Worm (Caenorhabditis elegans): ENCODE results near the gene F19G12.11.
"Not testable (repeated sequence)": the region's sequence is repeated elsewhere in the genome, so short reads cannot be mapped to it uniquely, and the experiment has no call there.

The F19G12.11 gene

ce11 chrX:1438925-1439324 is 12.6 kb upstream of the F19G12.11 start:
- TF ChIP-seq hlh-8 (tag; optimal IDR thresholded peaks at IDR 0.05), result no peak
- TF ChIP-seq sdc-2 (tag; optimal IDR thresholded peaks at IDR 0.05), result peak; percentile 96
- TF ChIP-seq nfya-1 (tag; optimal IDR thresholded peaks at IDR 0.05), result peak; percentile 5

ce11 chrX:1437097-1437496 is 10.8 kb upstream of the F19G12.11 start:
- TF ChIP-seq ceh-30 (tag; optimal IDR thresholded peaks at IDR 0.05) (no peak), unc-55 (GFP tag; optimal IDR thresholded peaks at IDR 0.05) (no peak), nfya-1 (tag; optimal IDR thresholded peaks at IDR 0.05) (peak; percentile 27), sdc-2 (tag; optimal IDR thresholded peaks at IDR 0.05) (peak; percentile 97), unc-42 (tag; optimal IDR thresholded peaks at IDR 0.05) (peak; percentile 8)

- not testable (repeated sequence) for TF ChIP-seq pag-3 (tag; optimal IDR thresholded peaks at IDR 0.05; ENCODE audit: borderline replicate concordance); K02D7.2 (tag; optimal IDR thresholded peaks at IDR 0.05); hlh-8 (tag; optimal IDR thresholded peaks at IDR 0.05)
Observed at ce11 chrX:1430707-1431106, 4.4 kb upstream of the F19G12.11 start, which contains the start of gene F19G12.1. TSS of gene F19G12.1 (plus strand) at chrX:1431007.

ce11 chrX:1424509-1424908 is 1.8 kb downstream of the F19G12.11 start, which contains the start of gene F19G12.3:
TSS of gene F19G12.3 (plus strand) at chrX:1424809.
- TF ChIP-seq unc-3 (GFP tag; conservative IDR thresholded peaks at IDR 0.05) (no peak), unc-3 (tag; optimal IDR thresholded peaks at IDR 0.05) (no peak), sdc-2 (tag; optimal IDR thresholded peaks at IDR 0.05) (no peak), K02D7.2 (tag; optimal IDR thresholded peaks at IDR 0.05) (no peak), tbx-7 (tag; optimal IDR thresholded peaks at IDR 0.05) (no peak), Y22D7AL.16 (tag; optimal IDR thresholded peaks at IDR 0.05) (no peak), ttx-3 (tag; optimal IDR thresholded peaks at IDR 0.05) (no peak), rnt-1 (tag; optimal IDR thresholded peaks at IDR 0.05) (no peak), fax-1 (tag; optimal IDR thresholded peaks at IDR 0.05) (no peak), hlh-6 (tag; optimal IDR thresholded peaks at IDR 0.05) (no peak)

ce11 chrX:1420524-1420923 is 5.8 kb downstream of the F19G12.11 start:
- TF ChIP-seq unc-55 (GFP tag; optimal IDR thresholded peaks at IDR 0.05) (no peak), sdc-2 (tag; optimal IDR thresholded peaks at IDR 0.05) (no peak), fkh-6 (tag; optimal IDR thresholded peaks at IDR 0.05) (no peak), sox-4 (tag; optimal IDR thresholded peaks at IDR 0.05) (no peak), unc-86 (tag; optimal IDR thresholded peaks at IDR 0.05) (no peak), che-1 (tag; optimal IDR thresholded peaks at IDR 0.05) (no peak), hlh-15 (tag; optimal IDR thresholded peaks at IDR 0.05) (no peak), nhr-11 (tag; optimal IDR thresholded peaks at IDR 0.05) (no peak), ceh-30 (tag; optimal IDR thresholded peaks at IDR 0.05) (no peak)

- TF ChIP-seq ceh-24 (tag; optimal IDR thresholded peaks at IDR 0.05) (no peak), odd-2 (tag; optimal IDR thresholded peaks at IDR 0.05) (no peak), ceh-18 (tag; optimal IDR thresholded peaks at IDR 0.05) (no peak), tbx-7 (tag; optimal IDR thresholded peaks at IDR 0.05) (no peak), ets-4 (tag; optimal IDR thresholded peaks at IDR 0.05) (no peak), nfya-1 (tag; optimal IDR thresholded peaks at IDR 0.05) (no peak), sox-4 (tag; optimal IDR thresholded peaks at IDR 0.05) (no peak), eyg-1 (tag; optimal IDR thresholded peaks at IDR 0.05) (no peak), K09A11.1 (tag; optimal IDR thresholded peaks at IDR 0.05; ENCODE audit: insufficient read depth) (no peak), hlh-6 (tag; optimal IDR thresholded peaks at IDR 0.05) (no peak), fax-1 (tag; optimal IDR thresholded peaks at IDR 0.05) (no peak), ceh-6 (GFP tag; optimal IDR thresholded peaks at IDR 0.05) (no peak), tbx-2 (tag; optimal IDR thresholded peaks at IDR 0.05) (no peak), ceh-2 (tag; optimal IDR thresholded peaks at IDR 0.05) (no peak), syd-9 (tag; optimal IDR thresholded peaks at IDR 0.05) (no peak), hlh-15 (tag; optimal IDR thresholded peaks at IDR 0.05) (no peak), ahr-1 (tag; optimal IDR thresholded peaks at IDR 0.05) (no peak), zip-5 (tag; optimal IDR thresholded peaks at IDR 0.05) (no peak), npax-4 (tag; optimal IDR thresholded peaks at IDR 0.05) (no peak), pqm-1 (tag; optimal IDR thresholded peaks at IDR 0.05) (no peak)
Observed at ce11 chrX:1419163-1419696, 7.1 kb downstream of the F19G12.11 start, which contains the start of gene F19G12.9. TSS of gene F19G12.9 (plus strand) at chrX:1419213.
